Worm (Caenorhabditis elegans) whole organism, L1 larva: ENCODE data around the gene msp-55.

Source experiments
- aha-1 ChIP-seq: fragments of 150-350 bp; optimal IDR thresholded peaks from 2 replicates; lab custom pipeline; 2014; ENCODE audit warnings: missing biosample characterization, missing genetic modification characterization
- elt-2 ChIP-seq: sonication (generic microtip); optimal IDR thresholded peaks from 2 replicates; lab custom pipeline; 2016; ENCODE audit warnings: missing genetic modification characterization, mild to moderate bottlenecking, inconsistent platforms, missing compliant biosample characterization, missing genetic modification reagents
- fos-1 ChIP-seq: fragments of 150-350 bp; optimal IDR thresholded peaks from 2 replicates; lab custom pipeline; 2014; ENCODE audit warnings: missing biosample characterization, missing genetic modification characterization
- hlh-4 ChIP-seq: sonication (generic microtip); optimal IDR thresholded peaks from 2 replicates; lab custom pipeline; 2016; ENCODE audit warnings: mild to moderate bottlenecking, missing genetic modification characterization, missing compliant biosample characterization
- mep-1 ChIP-seq: fragments of 150-350 bp; optimal IDR thresholded peaks from 2 replicates; lab custom pipeline; 2014; ENCODE audit warnings: missing biosample characterization, missing genetic modification characterization
- nhr-237 ChIP-seq: fragments of 150-350 bp; optimal IDR thresholded peaks from 2 replicates; lab custom pipeline; 2014; ENCODE audit warnings: missing biosample characterization, missing genetic modification characterization
- ztf-4 ChIP-seq: fragments of 150-350 bp; optimal IDR thresholded peaks from 2 replicates; lab custom pipeline; 2014; ENCODE audit warnings: missing biosample characterization, missing genetic modification characterization

DNA sequence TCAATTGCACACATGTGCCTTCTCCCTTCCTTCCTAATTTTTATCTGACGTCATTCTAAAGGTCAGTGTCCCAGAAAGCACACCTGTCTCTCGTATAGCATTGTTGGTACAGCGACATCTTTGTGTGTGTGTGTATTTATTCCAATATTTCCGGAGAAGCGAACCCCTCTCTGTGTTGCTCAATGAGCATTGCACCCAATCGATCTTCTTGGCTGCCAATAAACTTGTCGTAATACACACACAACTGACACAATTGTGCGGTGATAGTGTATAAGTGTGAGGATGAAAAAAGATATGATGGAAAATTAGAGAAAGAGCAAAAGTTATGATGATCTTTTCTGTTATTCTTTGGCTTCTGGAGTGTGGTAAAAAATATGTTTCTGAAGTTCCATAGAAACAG is 20.8 kb upstream of the msp-55 start:
- TF ChIP-seq fos-1 (no peak), elt-2 (tag; lab: Kevin White, UChicago) (no peak), mep-1 (tag; lab: Kevin White, UChicago) (no peak), ztf-4 (tag; lab: Kevin White, UChicago) (no peak), hlh-4 (no peak), nhr-237 (tag; lab: Kevin White, UChicago) (no peak), aha-1 (tag; lab: Kevin White, UChicago) (no peak)
